Fruit fly (Drosophila melanogaster) whole organism, prepupa: ENCODE results near the gene CG10147.

Experiments
- CG10669 ChIP-seq: fragments of 200-800 bp; sonication (Bioruptor generic); optimal IDR thresholded peaks from 3 replicates; lab custom pipeline; 2018; ENCODE audit warnings: missing biosample characterization, mild to moderate bottlenecking, missing genetic modification characterization, moderate library complexity
- CG11762 ChIP-seq: fragments of 200-800 bp; sonication (Bioruptor generic); optimal IDR thresholded peaks from 3 replicates; lab custom pipeline; 2016; ENCODE audit warnings: missing biosample characterization, missing genetic modification characterization; ENCODE audit not compliant: insufficient read depth
- CG11902 ChIP-seq: fragments of 200-800 bp; sonication (Bioruptor generic); optimal IDR thresholded peaks from 3 replicates; lab custom pipeline; 2016; ENCODE audit warnings: missing biosample characterization, missing genetic modification characterization
- CG6854 ChIP-seq: fragments of 200-800 bp; sonication (Bioruptor generic); optimal IDR thresholded peaks from 2 replicates; lab custom pipeline; 2017; ENCODE audit warnings: missing biosample characterization, mild to moderate bottlenecking, missing genetic modification characterization
- Eip78C ChIP-seq: fragments of 200-800 bp; sonication (Bioruptor generic); peaks from one replicate; lab custom pipeline; 2016; ENCODE audit warnings: missing biosample characterization, missing genetic modification characterization
- Hr38 ChIP-seq: sonication (Bioruptor generic); optimal IDR thresholded peaks from 2 replicates; lab custom pipeline; 2016; ENCODE audit warnings: missing biosample characterization, missing genetic modification characterization
- Hr4 ChIP-seq: fragments of 200-800 bp; sonication (Bioruptor generic); optimal IDR thresholded peaks from 3 replicates; lab custom pipeline; 2016; ENCODE audit warnings: missing biosample characterization, missing genetic modification characterization
- Lpt ChIP-seq: fragments of 200-800 bp; sonication (Bioruptor generic); optimal IDR thresholded peaks from 3 replicates; lab custom pipeline; 2016; ENCODE audit warnings: missing biosample characterization, missing genetic modification characterization
- Met ChIP-seq: fragments of 200-800 bp; sonication (Bioruptor generic); optimal IDR thresholded peaks from 3 replicates; lab custom pipeline; 2016; ENCODE audit warnings: missing biosample characterization, missing genetic modification characterization
- acj6 ChIP-seq: fragments of 200-800 bp; sonication (Bioruptor generic); optimal IDR thresholded peaks from 3 replicates; lab custom pipeline; 2016; ENCODE audit warnings: missing biosample characterization, missing genetic modification characterization
- esn ChIP-seq: fragments of 200-800 bp; sonication (Bioruptor generic); optimal IDR thresholded peaks from 2 replicates; lab custom pipeline; 2016; ENCODE audit warnings: missing biosample characterization, mild to moderate bottlenecking, missing genetic modification characterization, moderate library complexity
- fkh ChIP-seq: fragments of 200-800 bp; sonication (Bioruptor generic); optimal IDR thresholded peaks from 3 replicates; lab custom pipeline; 2017; ENCODE audit warnings: missing biosample characterization, mild to moderate bottlenecking, missing genetic modification characterization, moderate library complexity
- net ChIP-seq: fragments of 200-800 bp; sonication (Bioruptor generic); optimal IDR thresholded peaks from 3 replicates; lab custom pipeline; 2016; ENCODE audit warnings: missing biosample characterization, missing genetic modification characterization
- ss ChIP-seq, 2 experiments: fragments of 200-800 bp; sonication (Bioruptor generic); optimal IDR thresholded peaks; 2 replicates in 1 of 2; 3 replicates in 1 of 2; lab custom pipeline; 2017 to 2018; ENCODE audit warnings: mild to moderate bottlenecking in 2 of 2, missing biosample characterization in 2 of 2, missing genetic modification characterization in 2 of 2, moderate library complexity in 1 of 2

DNA sequence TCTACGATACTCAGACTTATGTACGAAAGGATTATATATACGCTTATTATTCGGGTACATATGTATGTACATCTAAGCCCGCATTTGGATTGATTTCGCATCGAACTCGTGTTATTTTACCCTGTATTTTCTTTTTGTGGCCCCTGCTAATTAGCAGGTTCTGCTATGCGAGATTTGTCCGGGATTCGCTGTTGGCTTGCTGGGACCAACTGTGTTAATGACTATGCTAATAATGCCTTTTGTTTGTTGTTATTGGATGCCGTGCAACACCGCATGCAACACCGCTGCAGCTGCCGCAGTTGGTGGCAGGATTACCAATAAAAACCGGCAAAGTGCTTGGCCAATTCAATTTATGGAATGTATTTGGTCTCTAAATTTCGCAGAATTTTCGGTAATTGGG, 12.2 kb upstream of the CG10147 start:
- TF ChIP-seq acj6 (no peak), esn (no peak), net (no peak), Met (GFP tag; lab: Kevin White, UChicago) (no peak), Lpt (GFP tag; lab: Kevin White, UChicago) (no peak), fkh (no peak), CG11902 (GFP tag; lab: Kevin White, UChicago) (no peak), CG11762 (GFP tag; lab: Kevin White, UChicago) (no peak), ss (GFP tag; optimal IDR thresholded peaks at IDR 0.05; lab: Kevin White, UChicago) (no peak), Hr4 (GFP tag; lab: Kevin White, UChicago) (no peak), CG10669 (GFP tag; lab: Kevin White, UChicago) (no peak), Hr38 (no peak), CG6854 (GFP tag; lab: Kevin White, UChicago) (no peak), Eip78C (no peak)
